Fruit fly (Drosophila melanogaster) whole organism: Measurements from ENCODE around the gene TfIIB.

Experiments
- CG8478 ChIP-seq: fragments of >200 bp; optimal IDR thresholded peaks from 2 replicates; lab custom pipeline; 2018; ENCODE audit warnings: inconsistent platforms
- Dll ChIP-seq: fragments of >200 bp; optimal IDR thresholded peaks from 2 replicates; lab custom pipeline; 2017
- EcR ChIP-seq, 2 experiments: fragments of >200 bp; optimal IDR thresholded peaks; 2 replicates each; lab custom pipeline; 2017; ENCODE audit warnings: missing biosample characterization in 2 of 2, missing genetic modification characterization in 2 of 2, missing genetic modification reagents in 2 of 2
- pan ChIP-seq: fragments of >200 bp; optimal IDR thresholded peaks from 2 replicates; lab custom pipeline; 2017
- usp ChIP-seq: fragments of >200 bp; optimal IDR thresholded peaks from 2 replicates; lab custom pipeline; 2017; ENCODE audit warnings: missing biosample characterization, missing genetic modification characterization, mixed read lengths

DNA sequence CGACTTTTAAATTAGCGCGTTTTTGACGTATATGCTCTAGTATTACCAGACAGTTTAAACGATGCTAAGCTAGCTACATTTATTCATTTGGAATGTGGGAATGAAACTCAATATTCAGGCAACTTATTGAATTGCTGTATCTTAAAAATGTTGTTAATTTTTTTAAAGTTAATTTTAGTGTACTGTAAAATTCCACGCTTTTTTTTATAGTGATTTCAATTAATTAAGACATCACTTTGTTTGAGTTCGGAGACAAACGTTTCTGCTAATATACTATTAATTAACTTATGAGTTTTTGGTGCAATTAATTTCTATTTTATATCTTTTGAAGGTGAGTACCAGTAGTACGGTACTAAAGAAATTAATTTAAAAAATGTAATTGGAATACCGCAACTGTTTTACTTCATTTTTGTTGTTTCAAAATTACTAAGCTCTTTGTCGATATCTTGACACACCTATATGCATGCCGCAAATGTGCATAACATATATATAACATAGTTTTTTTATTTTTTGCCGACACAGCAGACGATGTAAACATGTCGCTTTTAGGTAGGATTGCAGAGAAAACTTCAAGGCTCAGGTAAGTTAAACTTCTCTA, 44.8 kb upstream of the TfIIB start, which contains the start of the genes Cdk1 and mRpS7:
- no peak for TF ChIP-seq Dll
- TF ChIP-seq usp (GFP tag; lab: Kevin White, UChicago) = no peak
- TF ChIP-seq CG8478 (lab: Kevin White, UChicago) = no peak
- TF ChIP-seq EcR (GFP tag; optimal IDR thresholded peaks at IDR 0.05; lab: Kevin White, UChicago) = no peak
- TF ChIP-seq pan (lab: Kevin White, UChicago) = no peak
